Worm (Caenorhabditis elegans): ENCODE measurements around the gene nhr-274.
"Not testable (repeated sequence)": the region's sequence is repeated elsewhere in the genome, so short reads cannot be mapped to it uniquely, and the experiment has no call there.

DNA sequence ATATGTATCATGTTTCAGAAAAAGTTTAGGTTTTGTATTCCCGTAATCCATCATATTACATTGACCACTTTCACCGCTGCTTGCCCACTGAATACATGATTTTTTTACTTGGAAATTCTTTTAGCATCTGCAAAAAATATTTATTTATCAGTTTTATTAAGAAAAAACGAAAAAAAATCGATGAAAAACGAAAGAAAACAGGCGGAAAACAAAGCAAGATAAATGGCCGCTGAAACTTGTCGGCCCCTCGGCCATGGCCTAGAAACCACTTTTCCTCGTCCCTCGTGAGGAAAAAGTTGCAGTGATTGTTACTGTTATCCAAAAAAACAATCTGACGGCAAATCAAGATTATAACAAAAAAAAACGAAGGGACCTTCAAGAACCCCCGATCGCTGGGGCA lies 35.1 kb downstream of the nhr-274 start, which contains the start of gene dsl-3:
- not testable (repeated sequence) for TF ChIP-seq unc-120 (tag; optimal IDR thresholded peaks at IDR 0.05; ENCODE audit: poor library complexity, severe bottlenecking); elt-3 (tag; optimal IDR thresholded peaks at IDR 0.05); nhr-237 (tag; optimal IDR thresholded peaks at IDR 0.05)

All from whole organism, mixed stage, embryonic.